Worm (Caenorhabditis elegans): ENCODE measurements around the gene oac-3.

DNA sequence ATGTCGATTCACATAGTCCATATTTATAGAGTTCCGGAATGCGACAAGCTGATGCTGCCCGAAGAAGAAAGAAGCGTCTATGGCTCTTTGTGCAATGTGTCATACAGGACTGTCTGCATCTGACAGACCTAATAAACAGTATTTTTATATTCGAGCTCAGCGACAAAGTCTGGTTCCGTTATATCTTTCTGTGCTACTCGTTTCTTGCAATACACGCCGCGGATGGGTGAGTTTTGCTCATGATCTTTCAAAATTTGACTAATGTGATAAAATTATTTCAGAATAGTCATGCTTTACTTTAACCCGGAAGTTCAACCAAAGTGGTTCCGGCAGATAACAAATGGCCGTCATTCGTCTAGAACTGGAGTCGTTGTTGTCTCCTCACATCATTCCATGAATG lies 35.6 kb upstream of the oac-3 start:
- TF ChIP-seq W03F9.2 (tag; optimal IDR thresholded peaks at IDR 0.05), result no peak
- TF ChIP-seq him-1 (tag; optimal IDR thresholded peaks at IDR 0.05), result no peak
